Fruit fly (Drosophila melanogaster): ENCODE results near the gene CG43815.

The CG43815 gene

DNA sequence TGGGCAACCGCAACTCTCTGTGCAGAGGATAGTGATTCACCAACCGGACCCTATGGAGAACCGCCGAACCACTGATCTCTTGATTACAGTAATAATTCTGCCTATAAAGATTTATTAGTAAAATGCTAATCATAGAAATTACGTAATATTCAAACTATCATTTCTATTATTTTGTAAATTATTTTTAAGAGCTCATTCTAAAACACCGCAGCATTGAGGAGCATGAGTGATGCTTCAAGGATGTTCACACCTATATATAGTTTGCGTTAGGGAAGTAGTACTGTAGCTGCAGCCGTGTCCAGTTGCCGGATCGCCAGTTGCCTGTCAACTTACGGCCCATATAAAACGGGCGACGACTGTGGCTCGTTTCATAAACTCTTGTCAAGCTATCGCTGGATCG lies 18.5 kb upstream of the CG43815 start:
- TF ChIP-seq CG6792 (GFP tag; optimal IDR thresholded peaks at IDR 0.05), result peak; percentile 31
- TF ChIP-seq CG7368 (GFP tag; optimal IDR thresholded peaks at IDR 0.05), result no peak
- TF ChIP-seq cyc (GFP tag; optimal IDR thresholded peaks at IDR 0.05), result no peak
- peak; percentile 57 for TF ChIP-seq pdm3 (GFP tag; optimal IDR thresholded peaks at IDR 0.05)
- TF ChIP-seq Ets96B (tag; optimal IDR thresholded peaks at IDR 0.05), result peak; percentile 72
- peak; percentile 59 for TF ChIP-seq CG3919 (GFP tag; optimal IDR thresholded peaks at IDR 0.05)
- peak; percentile 61; the same call in 1 of the 3 replicates for TF ChIP-seq CG6163 (GFP tag; IDR thresholded peaks at IDR 0.05)
- TF ChIP-seq CG3032 (tag; optimal IDR thresholded peaks at IDR 0.05), result peak; percentile 60
- no peak for TF ChIP-seq CG16779 (tag; optimal IDR thresholded peaks at IDR 0.05)
- peak; percentile 58 for TF ChIP-seq CG10631 (GFP tag; optimal IDR thresholded peaks at IDR 0.05)
- peak; percentile 16 for TF ChIP-seq Lpt (GFP tag; optimal IDR thresholded peaks at IDR 0.05)
- TF ChIP-seq salr (GFP tag; optimal IDR thresholded peaks at IDR 0.05), result peak in 1 of 2 experiments; percentile 15
- peak; percentile 15 for TF ChIP-seq CG6276 (GFP tag; optimal IDR thresholded peaks at IDR 0.05)
- no peak for TF ChIP-seq Sox15 (GFP tag; optimal IDR thresholded peaks at IDR 0.05)
- no peak for TF ChIP-seq topi (GFP tag; optimal IDR thresholded peaks at IDR 0.05)
- no peak for TF ChIP-seq CG11294 (GFP tag; IDR thresholded peaks at IDR 0.05)
- TF ChIP-seq CG32006 (GFP tag; optimal IDR thresholded peaks at IDR 0.05), result peak; percentile 49
- TF ChIP-seq CG4318 (GFP tag; optimal IDR thresholded peaks at IDR 0.05), result peak; percentile 18
- TF ChIP-seq Eip93F (GFP tag; optimal IDR thresholded peaks at IDR 0.05), result no peak
- TF ChIP-seq CG6808 (GFP tag; optimal IDR thresholded peaks at IDR 0.05), result peak; percentile 40
- TF ChIP-seq Smox (GFP tag; optimal IDR thresholded peaks at IDR 0.05), result no peak
- TF ChIP-seq Eip78C (GFP tag), result peak; percentile 89
- TF ChIP-seq ss (GFP tag; optimal IDR thresholded peaks at IDR 0.05), result peak in 1 of 2 experiments; percentile 59
- no peak for TF ChIP-seq svp (GFP tag)
- TF ChIP-seq CG8119 (GFP tag; IDR thresholded peaks at IDR 0.05), result peak; percentile 53; the same call in 2 of the 3 replicates
- TF ChIP-seq vri (GFP tag; optimal IDR thresholded peaks at IDR 0.05), result no peak
- no peak for TF ChIP-seq CG11762 (GFP tag; optimal IDR thresholded peaks at IDR 0.05; ENCODE audit: insufficient read depth)
- no peak for TF ChIP-seq fd85E (GFP tag; optimal IDR thresholded peaks at IDR 0.05)
- peak; percentile 55 for TF ChIP-seq Hr4 (GFP tag; optimal IDR thresholded peaks at IDR 0.05)
- TF ChIP-seq OdsH (GFP tag; optimal IDR thresholded peaks at IDR 0.05), result peak; percentile 35
- TF ChIP-seq fd59A (GFP tag; optimal IDR thresholded peaks at IDR 0.05), result peak; percentile 52
- TF ChIP-seq Sox14 (GFP tag; optimal IDR thresholded peaks at IDR 0.05), result peak; percentile 10
- TF ChIP-seq net (GFP tag; optimal IDR thresholded peaks at IDR 0.05), result peak; percentile 53
- TF ChIP-seq spab (GFP tag; optimal IDR thresholded peaks at IDR 0.05), result peak; percentile 15
- no peak for TF ChIP-seq fkh (GFP tag; optimal IDR thresholded peaks at IDR 0.05)
- TF ChIP-seq CG6854 (GFP tag; optimal IDR thresholded peaks at IDR 0.05), result no peak
- 0 out of 3 replicates have a peak, but pooled peaks have one; percentile 15 for TF ChIP-seq eg (GFP tag; IDR thresholded peaks at IDR 0.05)
- peak; percentile 47 for TF ChIP-seq CG10669 (GFP tag; optimal IDR thresholded peaks at IDR 0.05)
- TF ChIP-seq esn (GFP tag; optimal IDR thresholded peaks at IDR 0.05), result no peak
- peak; percentile 32; the same call in 1 of the 2 replicates for TF ChIP-seq Gug (GFP tag; IDR thresholded peaks at IDR 0.05)
- TF ChIP-seq CG34406 (GFP tag; optimal IDR thresholded peaks at IDR 0.05), result no peak
- TF ChIP-seq Ets21C (GFP tag; optimal IDR thresholded peaks at IDR 0.05), result no peak
- peak; percentile 63 for TF ChIP-seq dsx (GFP tag; optimal IDR thresholded peaks at IDR 0.05; ENCODE audit: poor library complexity, severe bottlenecking)
- TF ChIP-seq CG8632 (GFP tag; optimal IDR thresholded peaks at IDR 0.05), result peak; percentile 31
- TF ChIP-seq Met (GFP tag; optimal IDR thresholded peaks at IDR 0.05), result peak; percentile 8
- no peak for TF ChIP-seq CG8319 (GFP tag; optimal IDR thresholded peaks at IDR 0.05)
- peak; percentile 56 for TF ChIP-seq achi (GFP tag; optimal IDR thresholded peaks at IDR 0.05)
- TF ChIP-seq CG31627 (GFP tag; optimal IDR thresholded peaks at IDR 0.05), result no peak
- no peak for TF ChIP-seq CG9139 (GFP tag; optimal IDR thresholded peaks at IDR 0.05)
- no peak for TF ChIP-seq Hr39 (GFP tag; optimal IDR thresholded peaks at IDR 0.05)
- TF ChIP-seq Blimp-1 (GFP tag; optimal IDR thresholded peaks at IDR 0.05), result no peak
- no peak for TF ChIP-seq dac (GFP tag; optimal IDR thresholded peaks at IDR 0.05)

All from whole organism, prepupa.